Fruit fly (Drosophila melanogaster) whole organism, embryonic: Measurements from ENCODE around the gene CG4267.

ENCODE experiments used
- Bdp1 ChIP-seq: fragments of 200-800 bp; sonication (Bioruptor generic); optimal IDR thresholded peaks from 3 replicates; lab custom pipeline; 2016; ENCODE audit warnings: missing biosample characterization, missing genetic modification characterization
- CG10209 ChIP-seq: fragments of 200-800 bp; sonication (Bioruptor generic); optimal IDR thresholded peaks from 3 replicates; lab custom pipeline; 2017; ENCODE audit warnings: missing biosample characterization, mild to moderate bottlenecking, missing genetic modification characterization, missing genetic modification reagents
- CG1024 ChIP-seq: fragments of 200-800 bp; sonication (Bioruptor generic); IDR thresholded peaks from 2 replicates; pipeline ENCODE4 v1.3.6; 2022; ENCODE audit warnings: missing biosample characterization, missing genetic modification characterization
- CG10321 ChIP-seq: fragments of 200-800 bp; sonication (Bioruptor generic); IDR thresholded peaks from 2 replicates; pipeline ENCODE4 v1.3.6; 2022; ENCODE audit warnings: missing biosample characterization, missing genetic modification characterization
- CG10543 ChIP-seq: fragments of 200-800 bp; sonication (Bioruptor generic); optimal IDR thresholded peaks from 3 replicates; lab custom pipeline; 2017; ENCODE audit warnings: missing biosample characterization, mild to moderate bottlenecking, missing genetic modification characterization, moderate library complexity
- CG11247 ChIP-seq: fragments of 200-800 bp; sonication (Bioruptor generic); IDR thresholded peaks from 2 replicates; pipeline ENCODE4 v1.3.6; 2022; ENCODE audit warnings: missing biosample characterization, missing genetic modification characterization
- CG11456 ChIP-seq: fragments of 200-800 bp; sonication (Bioruptor generic); IDR thresholded peaks from 3 replicates; pipeline ENCODE4 v1.3.6; 2022; ENCODE audit warnings: missing biosample characterization, missing genetic modification characterization
- CG13287 ChIP-seq: fragments of 200-800 bp; sonication (Bioruptor generic); IDR thresholded peaks from 2 replicates; pipeline ENCODE4 v1.3.6; 2022; ENCODE audit warnings: missing biosample characterization, missing genetic modification characterization; ENCODE audit not compliant: partially characterized antibody
- CG13424 ChIP-seq: fragments of 200-800 bp; sonication (Bioruptor generic); optimal IDR thresholded peaks from 2 replicates; lab custom pipeline; 2019; ENCODE audit warnings: missing biosample characterization, mild to moderate bottlenecking, missing genetic modification characterization, moderate library complexity
- CG14965 ChIP-seq: fragments of 200-800 bp; sonication (Bioruptor generic); optimal IDR thresholded peaks from 2 replicates; lab custom pipeline; 2016; ENCODE audit warnings: missing biosample characterization, missing genetic modification characterization, borderline replicate concordance
- CG1603 ChIP-seq: fragments of 200-800 bp; sonication (Bioruptor generic); optimal IDR thresholded peaks from 2 replicates; lab custom pipeline; 2019; ENCODE audit warnings: missing biosample characterization, mild to moderate bottlenecking, missing genetic modification characterization, moderate library complexity
- CG1647 ChIP-seq: fragments of 200-800 bp; sonication (Bioruptor generic); optimal IDR thresholded peaks from 3 replicates; lab custom pipeline; 2016; ENCODE audit warnings: missing biosample characterization, missing genetic modification characterization
- CG16863 ChIP-seq: fragments of 200-800 bp; sonication (Bioruptor generic); optimal IDR thresholded peaks from 3 replicates; lab custom pipeline; 2016; ENCODE audit warnings: missing biosample characterization, missing genetic modification characterization
- CG17385 ChIP-seq: fragments of 200-800 bp; sonication (Bioruptor generic); optimal IDR thresholded peaks from 3 replicates; lab custom pipeline; 2018; ENCODE audit warnings: missing biosample characterization, mild to moderate bottlenecking, missing genetic modification characterization
- CG17612 ChIP-seq: fragments of 200-800 bp; sonication (Bioruptor generic); IDR thresholded peaks from 2 replicates; pipeline ENCODE4 v1.3.6; 2022; ENCODE audit warnings: missing biosample characterization, missing genetic modification characterization
- CG31224 ChIP-seq: fragments of 200-800 bp; sonication (Bioruptor generic); IDR thresholded peaks from 2 replicates; pipeline ENCODE4 v1.3.6; 2022; ENCODE audit warnings: missing biosample characterization, missing genetic modification characterization
- CG3995 ChIP-seq: fragments of 200-800 bp; sonication (Bioruptor generic); optimal IDR thresholded peaks from 3 replicates; lab custom pipeline; 2016; ENCODE audit warnings: missing biosample characterization, missing genetic modification characterization
- CG43689 ChIP-seq: fragments of 200-800 bp; sonication (Bioruptor generic); IDR thresholded peaks from 2 replicates; pipeline ENCODE4 v1.3.6; 2022; ENCODE audit warnings: missing biosample characterization, missing genetic modification characterization
- CG7372 ChIP-seq: fragments of 200-800 bp; sonication (Bioruptor generic); IDR thresholded peaks from 2 replicates; pipeline ENCODE4 v1.3.6; 2022; ENCODE audit warnings: missing biosample characterization, missing genetic modification characterization
- CG8290 ChIP-seq, 3 experiments: fragments of 200-800 bp; sonication (Bioruptor generic); optimal IDR thresholded peaks; 2 replicates each; lab custom pipeline; 2016 to 2019; ENCODE audit warnings: missing biosample characterization in 3 of 3, missing genetic modification characterization in 3 of 3, mild to moderate bottlenecking in 2 of 3, moderate library complexity in 1 of 3
- CG8944 ChIP-seq: fragments of 200-800 bp; sonication (Bioruptor generic); optimal IDR thresholded peaks from 3 replicates; lab custom pipeline; 2016; ENCODE audit warnings: missing biosample characterization, missing genetic modification characterization
- CG9817 ChIP-seq: fragments of 200-800 bp; sonication (Bioruptor generic); optimal IDR thresholded peaks from 2 replicates; lab custom pipeline; 2018; ENCODE audit warnings: missing biosample characterization, mild to moderate bottlenecking, missing genetic modification characterization, moderate library complexity
- Camta ChIP-seq: fragments of 200-800 bp; sonication (Bioruptor generic); optimal IDR thresholded peaks from 2 replicates; lab custom pipeline; 2016; ENCODE audit warnings: missing biosample characterization, missing genetic modification characterization
- CoRest ChIP-seq: fragments of 200-800 bp; sonication (Bioruptor generic); optimal IDR thresholded peaks from 3 replicates; lab custom pipeline; 2018; ENCODE audit warnings: missing biosample characterization, mild to moderate bottlenecking, missing genetic modification characterization, moderate library complexity
- Dip3 ChIP-seq: fragments of 200-800 bp; sonication (Bioruptor generic); optimal IDR thresholded peaks from 3 replicates; lab custom pipeline; 2016; ENCODE audit warnings: missing biosample characterization, missing genetic modification characterization
- Drgx ChIP-seq: fragments of 200-800 bp; sonication (Bioruptor generic); IDR thresholded peaks from 2 replicates; pipeline ENCODE4 v1.3.6; 2022; ENCODE audit warnings: missing biosample characterization, missing genetic modification characterization
- Fer3 ChIP-seq: fragments of 200-800 bp; sonication (Bioruptor generic); optimal IDR thresholded peaks from 2 replicates; lab custom pipeline; 2018; ENCODE audit warnings: missing biosample characterization, mild to moderate bottlenecking, missing genetic modification characterization, moderate library complexity
- MBD-R2 ChIP-seq: fragments of 200-800 bp; sonication (Bioruptor generic); IDR thresholded peaks from 2 replicates; pipeline ENCODE4 v1.3.6; 2022; ENCODE audit warnings: missing biosample characterization, missing genetic modification characterization
- Opbp ChIP-seq: fragments of 200-800 bp; sonication (Bioruptor generic); IDR thresholded peaks from 3 replicates; pipeline ENCODE4 v1.3.6; 2022; ENCODE audit warnings: missing biosample characterization, missing genetic modification characterization; ENCODE audit not compliant: partially characterized antibody
- Optix ChIP-seq: fragments of 200-800 bp; sonication (Bioruptor generic); IDR thresholded peaks from 3 replicates; pipeline ENCODE4 v1.3.6; 2022; ENCODE audit warnings: missing biosample characterization, missing genetic modification characterization
- Pdp1 ChIP-seq, 2 experiments: fragments of 200-800 bp; sonication (Bioruptor generic); optimal IDR thresholded peaks; 3 replicates each; lab custom pipeline; 2016; ENCODE audit warnings: missing biosample characterization in 2 of 2, missing genetic modification characterization in 2 of 2, mild to moderate bottlenecking in 1 of 2, moderate library complexity in 1 of 2
- Stat92E ChIP-seq, 3 experiments: fragments of >200 bp in 2 of 3; fragments of 200-800 bp in 1 of 3; sonication (Bioruptor generic) in 1 of 3; optimal IDR thresholded peaks; 2 replicates each; lab custom pipeline; 2017 to 2019; ENCODE audit warnings: missing biosample characterization in 3 of 3, missing genetic modification characterization in 3 of 3, mild to moderate bottlenecking in 1 of 3, moderate library complexity in 1 of 3
- Tbp ChIP-seq: fragments of >200 bp; optimal IDR thresholded peaks from 2 replicates; lab custom pipeline; 2018; ENCODE audit warnings: missing biosample characterization, missing genetic modification characterization
- bab2 ChIP-seq: fragments of 200-800 bp; sonication (Bioruptor generic); optimal IDR thresholded peaks from 2 replicates; lab custom pipeline; 2016; ENCODE audit warnings: missing biosample characterization, missing genetic modification characterization
- bsh ChIP-seq, 2 experiments: fragments of 200-800 bp; sonication (Bioruptor generic); optimal IDR thresholded peaks; 2 replicates each; lab custom pipeline; 2017 to 2018; ENCODE audit warnings: mild to moderate bottlenecking in 2 of 2, missing biosample characterization in 2 of 2, missing genetic modification characterization in 2 of 2, moderate library complexity in 1 of 2
- cato ChIP-seq: fragments of 200-800 bp; sonication (Bioruptor generic); optimal IDR thresholded peaks from 2 replicates; lab custom pipeline; 2016; ENCODE audit warnings: missing biosample characterization, missing genetic modification characterization, borderline replicate concordance
- dpn ChIP-seq, 2 experiments: fragments of 200-800 bp; sonication (Bioruptor generic); optimal IDR thresholded peaks; 3 replicates each; lab custom pipeline; 2016; ENCODE audit warnings: missing biosample characterization in 2 of 2, missing genetic modification characterization in 2 of 2
- eve ChIP-seq, 2 experiments: fragments of >200 bp; optimal IDR thresholded peaks; 2 replicates each; lab custom pipeline; 2017; ENCODE audit warnings: missing biosample characterization in 2 of 2, missing genetic modification characterization in 2 of 2
- gcm ChIP-seq: fragments of 200-800 bp; sonication (Bioruptor generic); optimal IDR thresholded peaks from 2 replicates; lab custom pipeline; 2019; ENCODE audit warnings: missing biosample characterization, mild to moderate bottlenecking, missing genetic modification characterization, moderate library complexity
- ham ChIP-seq: fragments of 200-800 bp; sonication (Bioruptor generic); IDR thresholded peaks from 2 replicates; pipeline ENCODE4 v1.3.6; 2022; ENCODE audit warnings: missing biosample characterization, missing genetic modification characterization
- her ChIP-seq: fragments of 200-800 bp; sonication (Bioruptor generic); optimal IDR thresholded peaks from 2 replicates; lab custom pipeline; 2016; ENCODE audit warnings: missing biosample characterization, missing genetic modification characterization
- mam ChIP-seq: fragments of 200-800 bp; sonication (Bioruptor generic); optimal IDR thresholded peaks from 3 replicates; lab custom pipeline; 2016; ENCODE audit warnings: missing biosample characterization, missing genetic modification characterization
- nmo ChIP-seq: fragments of 200-800 bp; sonication (Bioruptor generic); optimal IDR thresholded peaks from 2 replicates; lab custom pipeline; 2018; ENCODE audit warnings: missing biosample characterization, mild to moderate bottlenecking, missing genetic modification characterization, moderate library complexity
- nom ChIP-seq: fragments of 200-800 bp; sonication (Bioruptor generic); optimal IDR thresholded peaks from 2 replicates; lab custom pipeline; 2017; ENCODE audit warnings: missing biosample characterization, missing genetic modification characterization, mild to moderate bottlenecking, moderate library complexity, missing genetic modification reagents
- peb ChIP-seq: fragments of 200-800 bp; sonication (Bioruptor generic); IDR thresholded peaks from 2 replicates; pipeline ENCODE4 v1.3.6; 2022; ENCODE audit warnings: missing biosample characterization, missing genetic modification characterization
- sens ChIP-seq: fragments of 200-800 bp; sonication (Bioruptor generic); peaks from one replicate; lab custom pipeline; 2016; ENCODE audit warnings: missing biosample characterization, missing genetic modification characterization
- slbo ChIP-seq: fragments of 200-800 bp; sonication (Bioruptor generic); IDR thresholded peaks from 2 replicates; pipeline ENCODE4 v1.3.6; 2022; ENCODE audit warnings: missing biosample characterization, missing genetic modification characterization
- sug ChIP-seq: fragments of 200-800 bp; optimal IDR thresholded peaks from 2 replicates; lab custom pipeline; 2019; ENCODE audit warnings: missing biosample characterization, mild to moderate bottlenecking, missing genetic modification characterization, moderate library complexity
- ttk ChIP-seq: fragments of 200-800 bp; sonication (Bioruptor generic); IDR thresholded peaks from 2 replicates; pipeline ENCODE4 v2.1.2; 2022; ENCODE audit warnings: missing biosample characterization, missing genetic modification characterization
- tx ChIP-seq: fragments of 200-800 bp; sonication (Bioruptor generic); optimal IDR thresholded peaks from 2 replicates; lab custom pipeline; 2016; ENCODE audit warnings: missing biosample characterization, missing genetic modification characterization

The CG4267 gene

dm6 chr2L:2217067-2217684, 25.0 kb upstream of the CG4267 start, which contains the start of the genes CG15386, CG42371 and mio (continued):
- TF ChIP-seq tx (GFP tag; lab: Kevin White, UChicago): no peak
- peak; percentile 52; the same call in 1 of the 3 replicates for TF ChIP-seq Opbp (GFP tag; lab: Robert Waterston, UW)
- TF ChIP-seq CG10209 (GFP tag; lab: Kevin White, UChicago): no peak
- TF ChIP-seq Dip3 (GFP tag; lab: Kevin White, UChicago): no peak
- TF ChIP-seq Bdp1 (GFP tag; lab: Kevin White, UChicago): no peak
- peak; percentile 9 for TF ChIP-seq CoRest (tag; lab: Kevin White, UChicago)
- no peak for TF ChIP-seq CG9817 (tag; lab: Kevin White, UChicago)
- TF ChIP-seq CG8944 (GFP tag; lab: Kevin White, UChicago): no peak
- no peak for TF ChIP-seq bsh (GFP tag; optimal IDR thresholded peaks at IDR 0.05; lab: Kevin White, UChicago)
- peak; percentile 37 for TF ChIP-seq sug (tag; lab: Kevin White, UChicago)
- no peak for TF ChIP-seq CG10321 (GFP tag; lab: Robert Waterston, UW)
- no peak for TF ChIP-seq eve (GFP tag; optimal IDR thresholded peaks at IDR 0.05; lab: Kevin White, UChicago)
- TF ChIP-seq CG14965: no peak
- no peak for TF ChIP-seq mam (GFP tag; lab: Kevin White, UChicago)
- no peak for TF ChIP-seq Fer3 (tag; lab: Kevin White, UChicago)
- peak; percentile 15 to 38 for TF ChIP-seq dpn (GFP tag; optimal IDR thresholded peaks at IDR 0.05; lab: Kevin White, UChicago)
- TF ChIP-seq gcm (GFP tag; lab: Kevin White, UChicago): no peak
- TF ChIP-seq Tbp (GFP tag; lab: Kevin White, UChicago): no peak
- TF ChIP-seq CG31224 (GFP tag; lab: Robert Waterston, UW): no peak
- TF ChIP-seq CG1603: peak; percentile 41
- peak; percentile 98 for TF ChIP-seq MBD-R2 (GFP tag; lab: Robert Waterston, UW)
- peak; percentile 56 for TF ChIP-seq nom (GFP tag; lab: Kevin White, UChicago)
- no peak for TF ChIP-seq bab2 (GFP tag; lab: Kevin White, UChicago)
- TF ChIP-seq Stat92E (GFP tag; optimal IDR thresholded peaks at IDR 0.05; lab: Kevin White, UChicago): no peak
- TF ChIP-seq Camta (GFP tag; lab: Kevin White, UChicago): no peak
- TF ChIP-seq ttk (GFP tag; lab: Robert Waterston, UW): no peak
- no peak for TF ChIP-seq cato
- no peak for TF ChIP-seq CG11247 (GFP tag; lab: Robert Waterston, UW)
- no peak for TF ChIP-seq CG10543
- TF ChIP-seq CG13424: no peak
- TF ChIP-seq CG16863 (GFP tag; lab: Kevin White, UChicago): no peak
- TF ChIP-seq CG17385 (GFP tag; lab: Kevin White, UChicago): peak; percentile 99
- peak; percentile 19; the same call in 1 of the 2 replicates for TF ChIP-seq slbo (GFP tag; lab: Robert Waterston, UW)
- TF ChIP-seq Optix: no peak
- peak in 1 of 2 experiments; percentile 68 for TF ChIP-seq Pdp1 (GFP tag; optimal IDR thresholded peaks at IDR 0.05; lab: Kevin White, UChicago)
- TF ChIP-seq peb (GFP tag; lab: Robert Waterston, UW): no peak
- no peak for TF ChIP-seq CG7372 (GFP tag; lab: Robert Waterston, UW)
- peak; percentile 26 for TF ChIP-seq nmo (GFP tag; lab: Kevin White, UChicago)
- TF ChIP-seq CG1647 (GFP tag; lab: Kevin White, UChicago): no peak
- TF ChIP-seq Drgx (GFP tag; lab: Robert Waterston, UW): no peak
- peak; percentile 41 for TF ChIP-seq CG3995 (GFP tag; lab: Kevin White, UChicago)
- peak; percentile 58 for TF ChIP-seq sens (GFP tag; lab: Kevin White, UChicago)
- no peak for TF ChIP-seq CG17612 (GFP tag; lab: Robert Waterston, UW)
- no peak for TF ChIP-seq CG43689 (GFP tag; lab: Robert Waterston, UW)
- TF ChIP-seq her (GFP tag; lab: Kevin White, UChicago): peak; percentile 11
- TF ChIP-seq CG13287: peak; percentile 65
- no peak for TF ChIP-seq CG1024 (GFP tag; lab: Robert Waterston, UW)
- no peak for TF ChIP-seq ham
- no peak for TF ChIP-seq CG11456 (GFP tag; lab: Robert Waterston, UW)
- no peak for TF ChIP-seq CG8290 (GFP tag; optimal IDR thresholded peaks at IDR 0.05; lab: Kevin White, UChicago)
- peak in 1 of 2 experiments; percentile 71 for TF ChIP-seq CG8290 (tag; optimal IDR thresholded peaks at IDR 0.05; lab: Kevin White, UChicago)
